Worm (Caenorhabditis elegans) whole organism, L1 larva: Measurements from ENCODE around the gene E04D5.5.

Experiments used
- C04F5.9 ChIP-seq: sonication (generic microtip); optimal IDR thresholded peaks from 2 replicates; lab custom pipeline; 2016; ENCODE audit warnings: missing genetic modification characterization, missing compliant biosample characterization
- C34B4.2 ChIP-seq: sonication (generic microtip); optimal IDR thresholded peaks from 2 replicates; lab custom pipeline; 2017; ENCODE audit warnings: mild to moderate bottlenecking, missing genetic modification characterization, missing compliant biosample characterization
- F16B12.6 ChIP-seq: fragments of 150-350 bp; optimal IDR thresholded peaks from 2 replicates; lab custom pipeline; 2014; ENCODE audit warnings: missing biosample characterization, missing genetic modification characterization
- aha-1 ChIP-seq: fragments of 150-350 bp; optimal IDR thresholded peaks from 2 replicates; lab custom pipeline; 2014; ENCODE audit warnings: missing biosample characterization, missing genetic modification characterization
- ama-1 ChIP-seq: fragments of 150-350 bp; optimal IDR thresholded peaks from 2 replicates; lab custom pipeline; 2014
- blmp-1 ChIP-seq: fragments of 150-350 bp; optimal IDR thresholded peaks from 2 replicates; lab custom pipeline; 2014; ENCODE audit warnings: missing biosample characterization, missing genetic modification characterization
- ceh-63 ChIP-seq: fragments of 200-800 bp; sonication (Bioruptor generic); optimal IDR thresholded peaks from 2 replicates; lab custom pipeline; 2018; ENCODE audit warnings: mild to moderate bottlenecking, missing genetic modification characterization, missing compliant biosample characterization
- ceh-88 ChIP-seq: fragments of 200-800 bp; sonication (Bioruptor generic); IDR thresholded peaks from 2 replicates; pipeline ENCODE4 v1.3.6; 2022; ENCODE audit warnings: missing genetic modification characterization, missing compliant biosample characterization
- ceh-90 ChIP-seq: sonication (generic microtip); optimal IDR thresholded peaks from 2 replicates; lab custom pipeline; 2016; ENCODE audit warnings: missing genetic modification characterization, missing compliant biosample characterization
- dpl-1 ChIP-seq, 3 experiments: fragments of 150-350 bp in 2 of 3; sonication (generic microtip) in 1 of 3; optimal IDR thresholded peaks; 2 replicates each; lab custom pipeline; 2014 to 2017; ENCODE audit warnings: missing biosample characterization in 3 of 3, missing genetic modification characterization in 3 of 3, missing genetic modification reagents in 3 of 3
- efl-3 ChIP-seq: fragments of 200-800 bp; sonication (Bioruptor generic); optimal IDR thresholded peaks from 2 replicates; lab custom pipeline; 2018; ENCODE audit warnings: mild to moderate bottlenecking, missing genetic modification characterization, missing compliant biosample characterization
- elt-3 ChIP-seq, 6 experiments: fragments of 150-350 bp in 1 of 6; sonication (generic microtip); optimal IDR thresholded peaks; 2 replicates each; lab custom pipeline; 2017 to 2018; ENCODE audit warnings: missing biosample characterization in 6 of 6, missing genetic modification characterization in 6 of 6, inconsistent platforms in 1 of 6
- fkh-10 ChIP-seq: sonication (generic microtip); optimal IDR thresholded peaks from 2 replicates; lab custom pipeline; 2017; ENCODE audit warnings: missing biosample characterization, missing genetic modification reagents, missing genetic modification characterization
- fkh-8 ChIP-seq: sonication (generic microtip); optimal IDR thresholded peaks from 2 replicates; lab custom pipeline; 2016; ENCODE audit warnings: mild to moderate bottlenecking, missing genetic modification characterization, missing compliant biosample characterization
- fos-1 ChIP-seq: fragments of 150-350 bp; optimal IDR thresholded peaks from 2 replicates; lab custom pipeline; 2014; ENCODE audit warnings: missing biosample characterization, missing genetic modification characterization
- grh-1 ChIP-seq: fragments of 200-800 bp; sonication (Bioruptor generic); IDR thresholded peaks from 2 replicates; pipeline ENCODE4 v1.3.6; 2022; ENCODE audit warnings: missing genetic modification reagents, missing genetic modification characterization, missing compliant biosample characterization
- hlh-4 ChIP-seq: sonication (generic microtip); optimal IDR thresholded peaks from 2 replicates; lab custom pipeline; 2016; ENCODE audit warnings: mild to moderate bottlenecking, missing genetic modification characterization, missing compliant biosample characterization
- hpl-2 ChIP-seq: fragments of 150-350 bp; optimal IDR thresholded peaks from 2 replicates; lab custom pipeline; 2014; ENCODE audit warnings: missing biosample characterization, missing genetic modification reagents, missing genetic modification characterization
- lin-14 ChIP-seq: fragments of 200-800 bp; sonication (Bioruptor generic); optimal IDR thresholded peaks from 2 replicates; lab custom pipeline; 2018; ENCODE audit warnings: mild to moderate bottlenecking, missing genetic modification characterization, moderate library complexity, missing compliant biosample characterization
- lin-15B ChIP-seq: fragments of 150-350 bp; sonication (generic microtip); optimal IDR thresholded peaks from 3 replicates; lab custom pipeline; 2014; ENCODE audit warnings: missing biosample characterization, missing genetic modification characterization
- lin-35 ChIP-seq, 2 experiments: fragments of 150-350 bp; optimal IDR thresholded peaks; 2 replicates each; lab custom pipeline; 2014; ENCODE audit warnings: missing biosample characterization in 2 of 2, missing genetic modification characterization in 2 of 2, missing genetic modification reagents in 2 of 2
- lin-39 ChIP-seq: fragments of 150-350 bp; optimal IDR thresholded peaks from 2 replicates; lab custom pipeline; 2014; ENCODE audit warnings: missing biosample characterization, missing genetic modification reagents, missing genetic modification characterization
- mab-9 ChIP-seq: fragments of 200-800 bp; sonication (Bioruptor generic); IDR thresholded peaks from 2 replicates; pipeline ENCODE4 v1.3.6; 2022; ENCODE audit warnings: missing genetic modification reagents, missing genetic modification characterization, missing compliant biosample characterization
- mef-2 ChIP-seq: fragments of 150-350 bp; optimal IDR thresholded peaks from 2 replicates; lab custom pipeline; 2014; ENCODE audit warnings: missing biosample characterization, missing genetic modification characterization
- mep-1 ChIP-seq: fragments of 150-350 bp; optimal IDR thresholded peaks from 2 replicates; lab custom pipeline; 2014; ENCODE audit warnings: missing biosample characterization, missing genetic modification characterization
- nhr-19 ChIP-seq: fragments of 200-800 bp; sonication (Bioruptor generic); conservative IDR thresholded peaks from 2 replicates; pipeline ENCODE4 v1.3.6; 2022; ENCODE audit warnings: missing genetic modification characterization, missing compliant biosample characterization
- nhr-237 ChIP-seq: fragments of 150-350 bp; optimal IDR thresholded peaks from 2 replicates; lab custom pipeline; 2014; ENCODE audit warnings: missing biosample characterization, missing genetic modification characterization
- nhr-28 ChIP-seq: fragments of 150-350 bp; optimal IDR thresholded peaks from 2 replicates; lab custom pipeline; 2014; ENCODE audit warnings: missing biosample characterization, missing genetic modification characterization
- nhr-47 ChIP-seq: sonication (generic microtip); optimal IDR thresholded peaks from 2 replicates; lab custom pipeline; 2016; ENCODE audit warnings: mild to moderate bottlenecking, missing genetic modification characterization, moderate library complexity, missing compliant biosample characterization
- nhr-71 ChIP-seq: sonication (generic microtip); optimal IDR thresholded peaks from 2 replicates; lab custom pipeline; 2016; ENCODE audit warnings: mild to moderate bottlenecking, missing genetic modification characterization, moderate library complexity, missing compliant biosample characterization
- nhr-76 ChIP-seq: sonication (generic microtip); optimal IDR thresholded peaks from 2 replicates; lab custom pipeline; 2017; ENCODE audit warnings: missing biosample characterization, missing genetic modification characterization
- nhr-77 ChIP-seq: fragments of 150-350 bp; optimal IDR thresholded peaks from 2 replicates; lab custom pipeline; 2014; ENCODE audit warnings: missing biosample characterization, missing genetic modification characterization
- nhr-84 ChIP-seq: sonication (generic microtip); optimal IDR thresholded peaks from 2 replicates; lab custom pipeline; 2017; ENCODE audit warnings: missing biosample characterization, missing genetic modification characterization
- nhr-85 ChIP-seq: sonication (generic microtip); peaks from one replicate; lab custom pipeline; 2016; ENCODE audit warnings: missing genetic modification characterization, inconsistent platforms, missing compliant biosample characterization
- nhr-90 ChIP-seq: sonication (generic microtip); optimal IDR thresholded peaks from 2 replicates; lab custom pipeline; 2016; ENCODE audit warnings: mild to moderate bottlenecking, missing genetic modification characterization, missing compliant biosample characterization; ENCODE audit not compliant: poor library complexity
- pax-3 ChIP-seq: fragments of 200-800 bp; sonication (Bioruptor generic); optimal IDR thresholded peaks from 2 replicates; lab custom pipeline; 2018; ENCODE audit warnings: mild to moderate bottlenecking, missing genetic modification characterization, moderate library complexity, missing compliant biosample characterization
- pqm-1 ChIP-seq: sonication (generic microtip); optimal IDR thresholded peaks from 3 replicates; lab custom pipeline; 2017; ENCODE audit warnings: missing biosample characterization, missing genetic modification characterization
- rnt-1 ChIP-seq: sonication (generic microtip); optimal IDR thresholded peaks from 2 replicates; lab custom pipeline; 2016; ENCODE audit warnings: mild to moderate bottlenecking, missing genetic modification characterization, moderate library complexity, missing compliant biosample characterization
- sptf-1 ChIP-seq: fragments of 150-350 bp; optimal IDR thresholded peaks from 2 replicates; lab custom pipeline; 2014; ENCODE audit warnings: missing biosample characterization, missing genetic modification characterization
- sup-37 ChIP-seq: fragments of 200-800 bp; sonication (Bioruptor generic); optimal IDR thresholded peaks from 2 replicates; lab custom pipeline; 2018; ENCODE audit warnings: mild to moderate bottlenecking, missing genetic modification characterization, missing compliant biosample characterization
- swsn-7 ChIP-seq: sonication (generic microtip); optimal IDR thresholded peaks from 2 replicates; lab custom pipeline; 2016; ENCODE audit warnings: missing genetic modification characterization, missing compliant biosample characterization
- tbx-2 ChIP-seq: sonication (generic microtip); optimal IDR thresholded peaks from 2 replicates; lab custom pipeline; 2016; ENCODE audit warnings: missing genetic modification characterization, missing compliant biosample characterization
- unc-30 ChIP-seq: sonication (generic microtip); optimal IDR thresholded peaks from 2 replicates; lab custom pipeline; 2017; ENCODE audit warnings: missing biosample characterization, missing genetic modification characterization
- unc-86 ChIP-seq: sonication (generic microtip); optimal IDR thresholded peaks from 2 replicates; lab custom pipeline; 2016; ENCODE audit warnings: missing genetic modification characterization, missing compliant biosample characterization
- unc-98 ChIP-seq: fragments of 200-800 bp; sonication (Bioruptor generic); IDR thresholded peaks from 2 replicates; pipeline ENCODE4 v1.3.6; 2022; ENCODE audit warnings: missing genetic modification characterization, missing compliant biosample characterization
- xbp-1 ChIP-seq: sonication (generic microtip); optimal IDR thresholded peaks from 2 replicates; lab custom pipeline; 2016; ENCODE audit warnings: missing genetic modification characterization, missing compliant biosample characterization
- zip-4 ChIP-seq: fragments of 200-800 bp; sonication (Bioruptor generic); optimal IDR thresholded peaks from 2 replicates; lab custom pipeline; 2018; ENCODE audit warnings: mild to moderate bottlenecking, missing genetic modification characterization, moderate library complexity, missing compliant biosample characterization

Gene E04D5.5

ce11 chrII:10416332-10416863 lies 5.3 kb downstream of the E04D5.5 start, which contains the start of gene eif-2A (continued):
- TF ChIP-seq nhr-237 (tag; lab: Kevin White, UChicago), result no peak
- no peak for TF ChIP-seq sptf-1 (tag; lab: Kevin White, UChicago)
- TF ChIP-seq nhr-28, result no peak
- no peak for TF ChIP-seq ceh-90 (tag; lab: Kevin White, UChicago)
- TF ChIP-seq pqm-1, result no peak
- TF ChIP-seq nhr-85 (tag; lab: Kevin White, UChicago), result no peak
- TF ChIP-seq nhr-84 (tag; lab: Kevin White, UChicago), result no peak
- no peak for TF ChIP-seq ceh-88 (GFP tag; lab: Robert Waterston, UW)
- TF ChIP-seq ama-1 (lab: Kevin White, UChicago), result no peak
- no peak for TF ChIP-seq xbp-1 (tag; lab: Kevin White, UChicago)
- no peak for TF ChIP-seq unc-98 (GFP tag; lab: Robert Waterston, UW)
- no peak for TF ChIP-seq fkh-10 (GFP tag; lab: Kevin White, UChicago)
- peak; percentile 50 for TF ChIP-seq mep-1 (tag; lab: Kevin White, UChicago)
- no peak for TF ChIP-seq ceh-63 (GFP tag; lab: Kevin White, UChicago)
- TF ChIP-seq lin-39 (tag; lab: Kevin White, UChicago), result no peak
- TF ChIP-seq fkh-8 (tag; lab: Kevin White, UChicago), result no peak
- no peak for TF ChIP-seq C04F5.9 (tag; lab: Kevin White, UChicago)
- TF ChIP-seq swsn-7 (tag; lab: Kevin White, UChicago), result no peak
- TF ChIP-seq nhr-76 (tag; lab: Kevin White, UChicago), result no peak
- TF ChIP-seq nhr-47 (tag; lab: Kevin White, UChicago), result peak; percentile 7
- TF ChIP-seq lin-35 (GFP tag; optimal IDR thresholded peaks at IDR 0.05; lab: Kevin White, UChicago), result peak; percentile 25 to 41
- TF ChIP-seq nhr-90 (tag; lab: Kevin White, UChicago), result no peak
- no peak for TF ChIP-seq zip-4 (GFP tag; lab: Kevin White, UChicago)
- no peak for TF ChIP-seq sup-37 (GFP tag; lab: Kevin White, UChicago)
- TF ChIP-seq nhr-19, result no peak
- no peak for TF ChIP-seq unc-30
- no peak for TF ChIP-seq lin-15B (tag; lab: Kevin White, UChicago)
- TF ChIP-seq tbx-2 (tag; lab: Kevin White, UChicago), result no peak
- TF ChIP-seq F16B12.6 (tag; lab: Kevin White, UChicago), result peak; percentile 75
- TF ChIP-seq hpl-2, result no peak
- peak; percentile 42 for TF ChIP-seq blmp-1 (tag; lab: Kevin White, UChicago)
- no peak for TF ChIP-seq hlh-4 (tag; lab: Kevin White, UChicago)
- TF ChIP-seq C34B4.2, result no peak
- TF ChIP-seq elt-3 (tag; optimal IDR thresholded peaks at IDR 0.05; lab: Kevin White, UChicago), result no peak
- peak; percentile 21 for TF ChIP-seq nhr-71 (tag; lab: Kevin White, UChicago)
- TF ChIP-seq aha-1 (tag; lab: Kevin White, UChicago), result no peak
- no peak for TF ChIP-seq unc-86 (tag; lab: Kevin White, UChicago)
- TF ChIP-seq pax-3 (tag; lab: Kevin White, UChicago), result no peak
- no peak for TF ChIP-seq nhr-77 (tag; lab: Kevin White, UChicago)
- no peak for TF ChIP-seq fos-1 (tag; lab: Kevin White, UChicago)
- no peak for TF ChIP-seq efl-3 (GFP tag; lab: Kevin White, UChicago)
- TF ChIP-seq grh-1 (GFP tag; lab: Robert Waterston, UW), result no peak
- TF ChIP-seq dpl-1 (GFP tag; optimal IDR thresholded peaks at IDR 0.05; lab: Kevin White, UChicago), result peak; percentile 23 to 61 (median 38)
- TF ChIP-seq mab-9 (GFP tag; lab: Robert Waterston, UW), result no peak
- TF ChIP-seq lin-14, result no peak
- TF ChIP-seq mef-2 (tag; lab: Kevin White, UChicago), result no peak
- no peak for TF ChIP-seq rnt-1 (tag; lab: Kevin White, UChicago)
